Worm (Caenorhabditis elegans) whole organism, L1 larva: Measurements from ENCODE around the gene nhr-152.

Source experiments
- jun-1 ChIP-seq: fragments of 150-350 bp; optimal IDR thresholded peaks from 2 replicates; lab custom pipeline; 2014; ENCODE audit warnings: missing biosample characterization, missing genetic modification reagents, missing genetic modification characterization
- nhr-77 ChIP-seq: fragments of 150-350 bp; optimal IDR thresholded peaks from 2 replicates; lab custom pipeline; 2014; ENCODE audit warnings: missing biosample characterization, missing genetic modification characterization

ce11 chrV:7667940-7668339, 18.2 kb upstream of the nhr-152 start, which contains the start of gene C12D5.5:
- TF ChIP-seq nhr-77 (tag; lab: Kevin White, UChicago) (no peak), jun-1 (tag; lab: Kevin White, UChicago) (no peak)
